Fruit fly (Drosophila melanogaster): ENCODE measurements around the gene COX7A.

Gene COX7A

DNA sequence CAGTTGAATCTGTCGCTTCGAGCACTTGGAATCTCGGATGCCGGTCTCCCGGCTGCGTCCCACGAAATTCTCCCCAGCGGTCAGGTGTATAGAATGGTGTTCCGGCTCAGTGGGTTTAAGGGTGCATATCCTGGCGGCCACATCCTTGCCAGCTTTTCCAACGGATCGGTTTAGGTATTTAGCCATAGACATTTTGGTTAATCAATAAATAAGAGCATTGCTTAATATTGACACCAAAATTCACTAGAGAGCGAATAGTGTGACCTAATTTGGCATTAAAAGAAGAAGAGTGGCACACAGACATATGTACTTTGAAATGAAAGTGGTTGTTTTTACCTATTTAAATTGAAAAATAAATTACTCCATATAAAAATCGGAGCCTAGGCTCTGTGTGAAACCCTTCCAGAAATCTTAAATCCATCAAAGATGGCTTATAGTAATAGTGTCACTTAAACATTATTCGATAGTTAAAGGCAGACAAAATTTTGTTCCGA is 2.5 kb upstream of the COX7A start, which contains the start of the genes PNKP and COX7AL (continued):
- TF ChIP-seq wdn (GFP tag; IDR thresholded peaks at IDR 0.05) (no peak), gfzf (GFP tag; optimal IDR thresholded peaks at IDR 0.05) (peak; percentile 60), Sry-δ (GFP tag; optimal IDR thresholded peaks at IDR 0.05) (peak; percentile 13), pfk (GFP tag; optimal IDR thresholded peaks at IDR 0.05) (no peak), CG4617 (GFP tag; optimal IDR thresholded peaks at IDR 0.05; ENCODE audit: borderline replicate concordance) (peak; percentile 24), Pdp1 (GFP tag; optimal IDR thresholded peaks at IDR 0.05) (peak in 1 of 2 experiments; percentile 20), onecut (GFP tag; IDR thresholded peaks at IDR 0.05) (peak; percentile 89), BEAF-32 (GFP tag; optimal IDR thresholded peaks at IDR 0.05) (peak; percentile 33), Fer2 (tag; optimal IDR thresholded peaks at IDR 0.05) (no peak), CG9797 (GFP tag; optimal IDR thresholded peaks at IDR 0.05) (peak; percentile 21), Dp (GFP tag; optimal IDR thresholded peaks at IDR 0.05) (peak; percentile 58), CG6683 (GFP tag; optimal IDR thresholded peaks at IDR 0.05) (no peak), bigmax (GFP tag; optimal IDR thresholded peaks at IDR 0.05) (no peak), CG9215 (GFP tag; IDR thresholded peaks at IDR 0.05) (no peak), CG8281 (tag; optimal IDR thresholded peaks at IDR 0.05) (no peak), MESR4 (GFP tag; optimal IDR thresholded peaks at IDR 0.05) (peak; percentile 44), CG13287 (GFP tag; IDR thresholded peaks at IDR 0.05; ENCODE audit: partially characterized antibody) (0 out of 2 replicates have a peak, but pooled peaks have one; percentile 19)

DNA sequence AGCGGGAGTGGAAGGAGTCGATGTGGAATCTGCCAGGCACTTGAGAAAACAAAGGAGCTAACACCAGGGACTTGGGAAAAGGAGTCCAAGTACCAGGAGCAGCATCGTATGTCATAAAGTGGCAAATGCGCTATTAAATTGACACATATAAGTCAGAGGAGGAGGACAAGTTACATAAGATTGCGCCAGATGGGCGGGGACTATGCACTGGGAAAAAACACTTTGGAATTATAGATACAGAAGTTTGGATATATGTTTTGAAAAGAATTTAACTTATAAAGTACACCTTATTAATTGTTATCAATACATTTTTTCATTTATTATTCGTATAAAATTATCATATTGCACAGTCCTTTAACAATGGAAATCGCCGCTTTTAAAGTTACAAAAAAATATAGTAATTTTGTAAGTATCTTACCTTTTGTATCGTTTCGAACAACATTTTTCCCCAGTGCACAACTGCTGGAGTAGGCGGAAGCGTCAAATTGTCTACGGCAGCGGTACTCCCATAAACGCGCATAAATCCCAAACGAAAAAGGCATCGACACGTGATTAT is 4.8 kb downstream of the COX7A start:
- TF ChIP-seq trem (tag; optimal IDR thresholded peaks at IDR 0.05) (peak; percentile 7), Max (GFP tag; optimal IDR thresholded peaks at IDR 0.05) (no peak), CG15696 (tag; optimal IDR thresholded peaks at IDR 0.05) (peak; percentile 84), CG17612 (GFP tag; IDR thresholded peaks at IDR 0.05) (no peak), sisA (GFP tag; IDR thresholded peaks at IDR 0.05) (no peak), CG13775 (GFP tag; optimal IDR thresholded peaks at IDR 0.05) (peak; percentile 13), wdn (GFP tag; IDR thresholded peaks at IDR 0.05) (no peak), nom (GFP tag; optimal IDR thresholded peaks at IDR 0.05) (no peak), D19A (tag; optimal IDR thresholded peaks at IDR 0.05) (peak; percentile 17), CG7556 (GFP tag; optimal IDR thresholded peaks at IDR 0.05) (peak; percentile 22), CG33557 (GFP tag; optimal IDR thresholded peaks at IDR 0.05) (peak; percentile 47), CG18262 (tag; optimal IDR thresholded peaks at IDR 0.05) (peak; percentile 51), CG4360 (GFP tag; IDR thresholded peaks at IDR 0.05) (no peak), sens (GFP tag) (peak; percentile 79), CG16813 (GFP tag; IDR thresholded peaks at IDR 0.05; ENCODE audit: partially characterized antibody) (no peak), pan (optimal IDR thresholded peaks at IDR 0.05) (no peak), pan (GFP tag; optimal IDR thresholded peaks at IDR 0.05 in 1 of 2, IDR thresholded peaks at IDR 0.05 in 1 of 2) (no peak), CG14710 (tag; optimal IDR thresholded peaks at IDR 0.05) (peak; percentile 38), lab (GFP tag; optimal IDR thresholded peaks at IDR 0.05) (no peak), dmrt99B (tag; optimal IDR thresholded peaks at IDR 0.05) (no peak), CG30431 (GFP tag; optimal IDR thresholded peaks at IDR 0.05) (no peak), CG7839 (tag; optimal IDR thresholded peaks at IDR 0.05) (peak; percentile 13), CG8388 (GFP tag; optimal IDR thresholded peaks at IDR 0.05) (peak; percentile 6), PHDP (tag; optimal IDR thresholded peaks at IDR 0.05) (no peak), ken (GFP tag; IDR thresholded peaks at IDR 0.05) (no peak), dmrt11E (tag; optimal IDR thresholded peaks at IDR 0.05) (peak; percentile 65), CG30020 (tag; optimal IDR thresholded peaks at IDR 0.05) (no peak), onecut (GFP tag; IDR thresholded peaks at IDR 0.05) (no peak), CG12155 (GFP tag; optimal IDR thresholded peaks at IDR 0.05) (no peak), grau (tag; optimal IDR thresholded peaks at IDR 0.05) (peak; percentile 34), Kr (GFP tag; optimal IDR thresholded peaks at IDR 0.05) (peak; percentile 39), sim (GFP tag; IDR thresholded peaks at IDR 0.05) (no peak), zf30C (GFP tag; optimal IDR thresholded peaks at IDR 0.05) (peak; percentile 74)
